Fruit fly (Drosophila melanogaster): Measurements from ENCODE around the gene CG1368.

The CG1368 gene

dm6 chrX:14213509-14214154 is 39.1 kb downstream of the CG1368 start (continued):
- TF ChIP-seq Pdp1 (GFP tag; optimal IDR thresholded peaks at IDR 0.05) (peak in 1 of 2 experiments; percentile 28), CG30020 (tag; optimal IDR thresholded peaks at IDR 0.05) (no peak), tin (GFP tag; optimal IDR thresholded peaks at IDR 0.05) (peak; percentile 15), CG16779 (GFP tag; IDR thresholded peaks at IDR 0.05) (no peak), ken (GFP tag; IDR thresholded peaks at IDR 0.05) (no peak), onecut (GFP tag; IDR thresholded peaks at IDR 0.05) (peak; percentile 89), CG10274 (GFP tag; optimal IDR thresholded peaks at IDR 0.05) (no peak), CG13775 (GFP tag; optimal IDR thresholded peaks at IDR 0.05) (no peak), Trl (optimal IDR thresholded peaks at IDR 0.05) (no peak), Trl (GFP tag; optimal IDR thresholded peaks at IDR 0.05) (peak; percentile 16), CG3281 (GFP tag; optimal IDR thresholded peaks at IDR 0.05) (peak; percentile 20), Bdp1 (GFP tag; optimal IDR thresholded peaks at IDR 0.05) (no peak), CG6254 (GFP tag; optimal IDR thresholded peaks at IDR 0.05) (no peak), Ets97D (GFP tag; optimal IDR thresholded peaks at IDR 0.05) (no peak), Atf-2 (GFP tag; optimal IDR thresholded peaks at IDR 0.05) (no peak), unc-4 (GFP tag; IDR thresholded peaks at IDR 0.05; ENCODE audit: partially characterized antibody) (no peak), otp (GFP tag; IDR thresholded peaks at IDR 0.05) (no peak), CG12104 (GFP tag; optimal IDR thresholded peaks at IDR 0.05) (peak; percentile 1), CG4617 (GFP tag; optimal IDR thresholded peaks at IDR 0.05; ENCODE audit: borderline replicate concordance) (no peak), Dip2 (GFP tag; IDR thresholded peaks at IDR 0.05) (no peak), CG4424 (GFP tag; optimal IDR thresholded peaks at IDR 0.05) (peak; percentile 43), ap (GFP tag; IDR thresholded peaks at IDR 0.05) (no peak), Mes4 (GFP tag; optimal IDR thresholded peaks at IDR 0.05) (no peak), CG31365 (tag; optimal IDR thresholded peaks at IDR 0.05) (no peak), cwo (GFP tag; optimal IDR thresholded peaks at IDR 0.05) (no peak), HLH3B (GFP tag; IDR thresholded peaks at IDR 0.05) (peak; percentile 36; the same call in 1 of the 2 replicates), chinmo (GFP tag; IDR thresholded peaks at IDR 0.05; ENCODE audit: partially characterized antibody) (0 out of 4 replicates have a peak, but pooled peaks have one; percentile 63), Atf6 (GFP tag; IDR thresholded peaks at IDR 0.05) (0 out of 2 replicates have a peak, but pooled peaks have one; percentile 35), bab2 (GFP tag; optimal IDR thresholded peaks at IDR 0.05) (peak; percentile 7), HmgZ (tag; optimal IDR thresholded peaks at IDR 0.05) (no peak), pros (GFP tag; optimal IDR thresholded peaks at IDR 0.05) (no peak), CG9609 (GFP tag; optimal IDR thresholded peaks at IDR 0.05) (no peak), oc (tag; optimal IDR thresholded peaks at IDR 0.05) (no peak), Hr39 (optimal IDR thresholded peaks at IDR 0.05) (no peak), CG13296 (GFP tag; optimal IDR thresholded peaks at IDR 0.05) (peak; percentile 9), hkb (optimal IDR thresholded peaks at IDR 0.05) (no peak), hkb (GFP tag; IDR thresholded peaks at IDR 0.05) (peak; percentile 19; the same call in 1 of the 2 replicates), CG6765 (GFP tag; optimal IDR thresholded peaks at IDR 0.05) (no peak), CG8924 (tag; optimal IDR thresholded peaks at IDR 0.05) (peak; percentile 21), D (optimal IDR thresholded peaks at IDR 0.05) (no peak), D (GFP tag; optimal IDR thresholded peaks at IDR 0.05) (no peak), Myb (GFP tag; optimal IDR thresholded peaks at IDR 0.05) (peak; percentile 25), Dfd (GFP tag; optimal IDR thresholded peaks at IDR 0.05) (no peak), CG34376 (GFP tag; optimal IDR thresholded peaks at IDR 0.05) (no peak), CG16863 (GFP tag; optimal IDR thresholded peaks at IDR 0.05) (peak; percentile 25), ara (GFP tag; IDR thresholded peaks at IDR 0.05) (no peak), klu (GFP tag; IDR thresholded peaks at IDR 0.05) (no peak), ATbp (GFP tag; optimal IDR thresholded peaks at IDR 0.05) (no peak), CG11093 (GFP tag; IDR thresholded peaks at IDR 0.05) (no peak), ewg (GFP tag; optimal IDR thresholded peaks at IDR 0.05) (peak; percentile 7), GATAe (GFP tag; conservative IDR thresholded peaks at IDR 0.05) (no peak), Ravus (GFP tag; IDR thresholded peaks at IDR 0.05) (no peak)

All from whole organism, embryonic.